Worm (Caenorhabditis elegans) whole organism, mixed stage, embryonic: ENCODE results near the gene T03E6.9.

Experiments used
- pha-4 ChIP-seq: fragments of 150-350 bp; optimal IDR thresholded peaks from 2 replicates; lab custom pipeline; 2018; ENCODE audit warnings: missing biosample characterization, missing genetic modification reagents, missing genetic modification characterization
- zip-8 ChIP-seq: fragments of 150-350 bp; optimal IDR thresholded peaks from 2 replicates; lab custom pipeline; 2014; ENCODE audit warnings: missing biosample characterization, missing genetic modification characterization

DNA sequence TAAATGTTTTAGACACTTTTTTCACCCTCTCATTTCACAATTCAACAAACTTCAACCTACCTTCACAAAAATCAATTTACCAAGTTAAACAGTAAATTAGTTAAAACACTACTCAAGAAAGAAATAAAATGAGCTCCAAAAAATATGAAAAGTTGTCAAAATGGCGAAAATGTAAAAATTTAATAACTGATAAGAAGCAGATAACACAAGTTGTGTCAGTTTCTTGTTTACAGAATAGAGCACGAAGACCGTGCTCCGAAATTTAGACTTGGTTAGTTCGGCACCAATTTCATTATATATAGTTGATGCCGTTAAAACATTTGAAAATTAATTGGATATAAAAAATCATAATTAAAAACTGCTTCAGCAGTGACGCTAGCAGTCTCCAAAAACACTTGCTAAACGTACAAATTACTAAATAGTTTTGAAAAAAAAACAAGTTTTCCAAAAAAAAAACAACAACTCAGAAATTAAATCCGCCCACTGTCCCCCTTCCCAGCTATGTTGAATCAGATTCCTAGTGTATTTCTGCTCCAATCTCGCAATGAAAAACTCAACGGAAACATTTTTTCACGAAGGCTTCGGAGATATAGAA lies 10.4 kb upstream of the T03E6.9 start, which contains the start of gene srw-54:
- no peak for TF ChIP-seq zip-8
- no peak for TF ChIP-seq pha-4
